Worm (Caenorhabditis elegans): Measurements from ENCODE around the gene R10E9.2.

Gene R10E9.2

ce11 chrIII:3964237-3964636 lies at the start of gene R10E9.2:
R10E9.2 (minus strand) TSS chrIII:3964337.
- no peak for TF ChIP-seq bed-3 (GFP tag; optimal IDR thresholded peaks at IDR 0.05)
- no peak for TF ChIP-seq ceh-43 (GFP tag; optimal IDR thresholded peaks at IDR 0.05)

- TF ChIP-seq mls-2 (tag; optimal IDR thresholded peaks at IDR 0.05) (no peak), lin-32 (GFP tag; optimal IDR thresholded peaks at IDR 0.05) (no peak), hlh-1 (tag; optimal IDR thresholded peaks at IDR 0.05) (no peak), ces-1 (GFP tag; optimal IDR thresholded peaks at IDR 0.05) (no peak)
Observed at ce11 chrIII:4013061-4013460, 48.9 kb upstream of the R10E9.2 start.

- TF ChIP-seq elt-1 (tag; optimal IDR thresholded peaks at IDR 0.05; ENCODE audit: borderline replicate concordance, insufficient read depth) (no peak), cnd-1 (tag; optimal IDR thresholded peaks at IDR 0.05) (no peak), nhr-237 (tag; optimal IDR thresholded peaks at IDR 0.05) (no peak), snpc-4 (tag; optimal IDR thresholded peaks at IDR 0.05) (no peak), sem-2 (GFP tag; optimal IDR thresholded peaks at IDR 0.05) (no peak), blmp-1 (tag; optimal IDR thresholded peaks at IDR 0.05) (no peak), mls-2 (tag; optimal IDR thresholded peaks at IDR 0.05) (no peak), ztf-11 (tag; optimal IDR thresholded peaks at IDR 0.05) (no peak), bed-3 (GFP tag; optimal IDR thresholded peaks at IDR 0.05) (no peak), ceh-83 (GFP tag; optimal IDR thresholded peaks at IDR 0.05) (no peak)
Observed at ce11 chrIII:4012036-4012435, 47.9 kb upstream of the R10E9.2 start, which contains the start of gene C36E8.4. C36E8.4 (plus strand) TSS chrIII:4012336.

- TF ChIP-seq ces-1 (GFP tag; optimal IDR thresholded peaks at IDR 0.05) = no peak
- TF ChIP-seq nhr-2 (tag; optimal IDR thresholded peaks at IDR 0.05) = no peak
- TF ChIP-seq mls-2 (tag; optimal IDR thresholded peaks at IDR 0.05) = no peak
- no peak for TF ChIP-seq ceh-43 (GFP tag; optimal IDR thresholded peaks at IDR 0.05)
- TF ChIP-seq zip-8 (tag; optimal IDR thresholded peaks at IDR 0.05) = no peak
- no peak for TF ChIP-seq M03D4.4 (tag; optimal IDR thresholded peaks at IDR 0.05)
- TF ChIP-seq unc-62 (GFP tag; optimal IDR thresholded peaks at IDR 0.05) = no peak
- no peak for TF ChIP-seq hlh-1 (tag; optimal IDR thresholded peaks at IDR 0.05)
- TF ChIP-seq lin-32 (GFP tag; optimal IDR thresholded peaks at IDR 0.05) = no peak
- TF ChIP-seq ham-2 (GFP tag; optimal IDR thresholded peaks at IDR 0.05) = no peak
- TF ChIP-seq flh-1 (GFP tag; optimal IDR thresholded peaks at IDR 0.05) = no peak
- no peak for TF ChIP-seq unc-120 (tag; optimal IDR thresholded peaks at IDR 0.05; ENCODE audit: poor library complexity, severe bottlenecking)
- no peak for TF ChIP-seq sem-2 (GFP tag; optimal IDR thresholded peaks at IDR 0.05)
- TF ChIP-seq elt-1 (tag; optimal IDR thresholded peaks at IDR 0.05; ENCODE audit: borderline replicate concordance, insufficient read depth) = no peak
- no peak for TF ChIP-seq lin-13 (tag; optimal IDR thresholded peaks at IDR 0.05)
Observed at ce11 chrIII:4010987-4011386, 46.9 kb upstream of the R10E9.2 start.

- peak; percentile 43 for TF ChIP-seq cnd-1 (tag; optimal IDR thresholded peaks at IDR 0.05)
- TF ChIP-seq mls-2 (tag; optimal IDR thresholded peaks at IDR 0.05) = peak; percentile 38
- TF ChIP-seq ces-1 (GFP tag; optimal IDR thresholded peaks at IDR 0.05) = peak; percentile 35
- no peak for TF ChIP-seq nhr-76 (tag; optimal IDR thresholded peaks at IDR 0.05)
- TF ChIP-seq unc-39 (tag; optimal IDR thresholded peaks at IDR 0.05) = no peak
- peak; percentile 39 for TF ChIP-seq unc-120 (tag; optimal IDR thresholded peaks at IDR 0.05; ENCODE audit: poor library complexity, severe bottlenecking)
- TF ChIP-seq ham-2 (GFP tag; optimal IDR thresholded peaks at IDR 0.05) = peak; percentile 99
- peak; percentile 50 for TF ChIP-seq unc-62 (GFP tag; optimal IDR thresholded peaks at IDR 0.05)
- TF ChIP-seq sptf-1 (tag; optimal IDR thresholded peaks at IDR 0.05) = peak; percentile 25
Observed at ce11 chrIII:4010168-4010567, 46.0 kb upstream of the R10E9.2 start.

ce11 chrIII:4009181-4009580 lies 45.0 kb upstream of the R10E9.2 start:
- TF ChIP-seq nhr-12 (tag; optimal IDR thresholded peaks at IDR 0.05) = no peak
- TF ChIP-seq nhr-237 (tag; optimal IDR thresholded peaks at IDR 0.05) = no peak
- TF ChIP-seq unc-62 (GFP tag; optimal IDR thresholded peaks at IDR 0.05) = no peak
- TF ChIP-seq unc-39 (tag; optimal IDR thresholded peaks at IDR 0.05) = no peak

ce11 chrIII:4007017-4007416 lies 42.9 kb upstream of the R10E9.2 start:
- TF ChIP-seq unc-39 (tag; optimal IDR thresholded peaks at IDR 0.05) = no peak
- TF ChIP-seq tbx-8 (GFP tag; optimal IDR thresholded peaks at IDR 0.05) = no peak
- no peak for TF ChIP-seq blmp-1 (tag; optimal IDR thresholded peaks at IDR 0.05)
- no peak for TF ChIP-seq nhr-12 (tag; optimal IDR thresholded peaks at IDR 0.05)
- TF ChIP-seq sem-2 (GFP tag; optimal IDR thresholded peaks at IDR 0.05) = no peak
- no peak for TF ChIP-seq ztf-11 (tag; optimal IDR thresholded peaks at IDR 0.05)
- TF ChIP-seq ham-2 (GFP tag; optimal IDR thresholded peaks at IDR 0.05) = no peak
- TF ChIP-seq ceh-43 (GFP tag; optimal IDR thresholded peaks at IDR 0.05) = no peak
- no peak for TF ChIP-seq lin-13 (tag; optimal IDR thresholded peaks at IDR 0.05)
- no peak for TF ChIP-seq mab-5 (tag; optimal IDR thresholded peaks at IDR 0.05)

Measured in whole organism, mixed stage, embryonic.